Worm (Caenorhabditis elegans) whole organism, young adult: ENCODE data around the gene math-31.

ENCODE experiments used
- F22D6.2 ChIP-seq: sonication (generic microtip); optimal IDR thresholded peaks from 2 replicates; lab custom pipeline; 2016; ENCODE audit warnings: mild to moderate bottlenecking, missing genetic modification characterization, missing compliant biosample characterization
- F33H1.4 ChIP-seq: fragments of 200-800 bp; sonication (Bioruptor generic); IDR thresholded peaks from 2 replicates; pipeline ENCODE4 v1.3.6; 2022; ENCODE audit warnings: missing genetic modification reagents, missing genetic modification characterization, missing compliant biosample characterization
- F49E8.2 ChIP-seq: sonication (generic microtip); optimal IDR thresholded peaks from 3 replicates; lab custom pipeline; 2017; ENCODE audit warnings: missing genetic modification characterization, mild to moderate bottlenecking, missing compliant biosample characterization, antibody characterized with exemption, moderate library complexity; ENCODE audit not compliant: insufficient read depth
- K12H6.12 ChIP-seq: fragments of 200-800 bp; sonication (Bioruptor generic); optimal IDR thresholded peaks from 2 replicates; lab custom pipeline; 2018; ENCODE audit warnings: mild to moderate bottlenecking, missing genetic modification characterization, missing compliant biosample characterization
- ama-1 ChIP-seq, 3 experiments: fragments of 150-350 bp in 1 of 3; sonication (generic microtip) in 2 of 3; optimal IDR thresholded peaks; 2 replicates each; lab custom pipeline; 2014 to 2018; ENCODE audit warnings: missing biosample characterization in 2 of 3, missing genetic modification characterization in 2 of 3, missing genetic modification reagents in 2 of 3
- ceh-58 ChIP-seq: fragments of 200-800 bp; sonication (Bioruptor generic); IDR thresholded peaks from 2 replicates; pipeline ENCODE4 v1.3.6; 2022; ENCODE audit warnings: missing genetic modification characterization, missing compliant biosample characterization
- ceh-91 ChIP-seq: fragments of 200-800 bp; sonication (Bioruptor generic); IDR thresholded peaks from 2 replicates; pipeline ENCODE4 v1.3.6; 2022; ENCODE audit warnings: missing genetic modification reagents, missing genetic modification characterization, missing compliant biosample characterization
- lin-26 ChIP-seq: fragments of 200-800 bp; sonication (Bioruptor generic); IDR thresholded peaks from 2 replicates; pipeline ENCODE4 v1.3.6; 2022; ENCODE audit warnings: missing genetic modification reagents, missing genetic modification characterization, missing compliant biosample characterization
- lin-54 ChIP-seq: fragments of 200-800 bp; sonication (Bioruptor generic); optimal IDR thresholded peaks from 2 replicates; lab custom pipeline; 2018; ENCODE audit warnings: mild to moderate bottlenecking, missing genetic modification characterization, missing compliant biosample characterization
- nfya-1 ChIP-seq: sonication (generic microtip); optimal IDR thresholded peaks from 2 replicates; lab custom pipeline; 2017; ENCODE audit warnings: antibody characterized with exemption, missing compliant biosample characterization, missing genetic modification characterization, borderline replicate concordance; ENCODE audit not compliant: insufficient read depth
- nhr-27 ChIP-seq: fragments of 200-800 bp; sonication (Bioruptor generic); optimal IDR thresholded peaks from 2 replicates; lab custom pipeline; 2018; ENCODE audit warnings: mild to moderate bottlenecking, missing genetic modification characterization, moderate library complexity, missing compliant biosample characterization
- snpc-4 ChIP-seq, 5 experiments: fragments of 150-350 bp in 1 of 5; sonication (generic microtip) in 4 of 5; optimal IDR thresholded peaks; 2 replicates each; lab custom pipeline; 2014 to 2018; ENCODE audit warnings: missing genetic modification characterization in 5 of 5, missing biosample characterization in 3 of 5, antibody characterized with exemption in 2 of 5, mild to moderate bottlenecking in 2 of 5, missing compliant biosample characterization in 2 of 5, missing genotype in 2 of 5, moderate library complexity in 2 of 5, missing genetic modification reagents in 1 of 5
- unc-130 ChIP-seq: sonication (generic microtip); optimal IDR thresholded peaks from 2 replicates; lab custom pipeline; 2016; ENCODE audit warnings: missing genetic modification reagents, missing genetic modification characterization, missing compliant biosample characterization
- unc-62 ChIP-seq: fragments of 150-350 bp; optimal IDR thresholded peaks from 2 replicates; lab custom pipeline; 2014; ENCODE audit warnings: missing biosample characterization, missing genetic modification reagents, missing genetic modification characterization

ce11 chrII:1893912-1894311 is 18.7 kb downstream of the math-31 start, which contains the start of gene C16C4.1:
- TF ChIP-seq F22D6.2: no peak
- no peak for TF ChIP-seq unc-130 (GFP tag; lab: Kevin White, UChicago)
- TF ChIP-seq F33H1.4 (GFP tag; lab: Robert Waterston, UW): no peak
- no peak for TF ChIP-seq unc-62
- no peak for TF ChIP-seq lin-54 (GFP tag; lab: Kevin White, UChicago)
- no peak for TF ChIP-seq nhr-27 (tag; lab: Kevin White, UChicago)
- TF ChIP-seq snpc-4 (GFP tag; optimal IDR thresholded peaks at IDR 0.05; lab: Kevin White, UChicago): no peak
- no peak for TF ChIP-seq snpc-4 (tag; optimal IDR thresholded peaks at IDR 0.05; lab: Kevin White, UChicago)
- TF ChIP-seq K12H6.12 (tag; lab: Kevin White, UChicago): no peak
- TF ChIP-seq lin-26 (GFP tag; lab: Robert Waterston, UW): no peak
- no peak for TF ChIP-seq F49E8.2
- no peak for TF ChIP-seq ceh-58 (GFP tag; lab: Robert Waterston, UW)
- no peak for TF ChIP-seq ceh-91 (GFP tag; lab: Robert Waterston, UW)
- TF ChIP-seq nfya-1 (tag; lab: Kevin White, UChicago): no peak
- no peak for TF ChIP-seq ama-1 (optimal IDR thresholded peaks at IDR 0.05; lab: Kevin White, UChicago)
- no peak for TF ChIP-seq ama-1 (GFP tag; optimal IDR thresholded peaks at IDR 0.05; lab: Kevin White, UChicago)
